Fruit fly (Drosophila melanogaster) whole organism, embryonic: ENCODE measurements around the gene Abl.
A peak's percentile ranks its signal among the peaks of the same experiment; 100 is the strongest.

Source experiments
- Atf6 ChIP-seq: fragments of 200-800 bp; sonication (Bioruptor generic); IDR thresholded peaks from 2 replicates; pipeline ENCODE4 v1.3.6; 2022; ENCODE audit warnings: missing biosample characterization, missing genetic modification characterization
- Bteb2 ChIP-seq: fragments of 200-800 bp; sonication (Bioruptor generic); optimal IDR thresholded peaks from 2 replicates; lab custom pipeline; 2016; ENCODE audit warnings: missing biosample characterization, missing genetic modification characterization
- CG10543 ChIP-seq: fragments of 200-800 bp; sonication (Bioruptor generic); optimal IDR thresholded peaks from 3 replicates; lab custom pipeline; 2017; ENCODE audit warnings: missing biosample characterization, mild to moderate bottlenecking, missing genetic modification characterization, moderate library complexity
- CG10979 ChIP-seq: fragments of 200-800 bp; sonication (Bioruptor generic); optimal IDR thresholded peaks from 2 replicates; lab custom pipeline; 2018; ENCODE audit warnings: missing biosample characterization, mild to moderate bottlenecking, missing genetic modification characterization, moderate library complexity
- CG12155 ChIP-seq: fragments of 200-800 bp; sonication (Bioruptor generic); optimal IDR thresholded peaks from 3 replicates; lab custom pipeline; 2016; ENCODE audit warnings: missing biosample characterization, missing genetic modification characterization
- CG12391 ChIP-seq: fragments of 200-800 bp; sonication (Bioruptor generic); optimal IDR thresholded peaks from 3 replicates; lab custom pipeline; 2018; ENCODE audit warnings: missing biosample characterization, mild to moderate bottlenecking, missing genetic modification characterization, moderate library complexity
- CG12659 ChIP-seq: fragments of 200-800 bp; sonication (Bioruptor generic); optimal IDR thresholded peaks from 3 replicates; lab custom pipeline; 2017; ENCODE audit warnings: mild to moderate bottlenecking, missing biosample characterization, missing genetic modification reagents, missing genetic modification characterization
- CG13424 ChIP-seq: fragments of 200-800 bp; sonication (Bioruptor generic); optimal IDR thresholded peaks from 2 replicates; lab custom pipeline; 2019; ENCODE audit warnings: missing biosample characterization, mild to moderate bottlenecking, missing genetic modification characterization, moderate library complexity
- CG1602 ChIP-seq: fragments of 200-800 bp; sonication (Bioruptor generic); optimal IDR thresholded peaks from 3 replicates; lab custom pipeline; 2016; ENCODE audit warnings: missing biosample characterization, missing genetic modification characterization
- CG17829 ChIP-seq: fragments of 200-800 bp; optimal IDR thresholded peaks from 2 replicates; lab custom pipeline; 2019; ENCODE audit warnings: missing biosample characterization, mild to moderate bottlenecking, missing genetic modification characterization, moderate library complexity
- CG18262 ChIP-seq: fragments of 200-800 bp; optimal IDR thresholded peaks from 3 replicates; lab custom pipeline; 2019; ENCODE audit warnings: missing biosample characterization, mild to moderate bottlenecking, missing genetic modification characterization, moderate library complexity
- CG2120 ChIP-seq: fragments of 200-800 bp; sonication (Bioruptor generic); optimal IDR thresholded peaks from 3 replicates; lab custom pipeline; 2016; ENCODE audit warnings: missing biosample characterization, missing genetic modification characterization
- CG30020 ChIP-seq: fragments of 200-800 bp; optimal IDR thresholded peaks from 2 replicates; lab custom pipeline; 2019; ENCODE audit warnings: missing biosample characterization, mild to moderate bottlenecking, missing genetic modification characterization, moderate library complexity
- CG32532 ChIP-seq: fragments of 200-800 bp; sonication (Bioruptor generic); IDR thresholded peaks from 2 replicates; pipeline ENCODE4 v1.3.6; 2022; ENCODE audit warnings: missing biosample characterization, missing genetic modification characterization
- CG3847 ChIP-seq: fragments of 200-800 bp; sonication (Bioruptor generic); IDR thresholded peaks from 2 replicates; pipeline ENCODE4 v1.3.6; 2022; ENCODE audit warnings: missing biosample characterization, missing genetic modification characterization
- CG4282 ChIP-seq: fragments of 200-800 bp; sonication (Bioruptor generic); optimal IDR thresholded peaks from 2 replicates; lab custom pipeline; 2016; ENCODE audit warnings: missing biosample characterization, missing genetic modification characterization
- CG6791 ChIP-seq: fragments of 200-800 bp; sonication (Bioruptor generic); IDR thresholded peaks from 3 replicates; pipeline ENCODE4 v1.3.6; 2022; ENCODE audit warnings: missing biosample characterization, missing genetic modification characterization; ENCODE audit not compliant: partially characterized antibody
- CG7372 ChIP-seq: fragments of 200-800 bp; sonication (Bioruptor generic); IDR thresholded peaks from 2 replicates; pipeline ENCODE4 v1.3.6; 2022; ENCODE audit warnings: missing biosample characterization, missing genetic modification characterization
- CG9609 ChIP-seq: fragments of 200-800 bp; sonication (Bioruptor generic); optimal IDR thresholded peaks from 3 replicates; lab custom pipeline; 2016; ENCODE audit warnings: missing biosample characterization, missing genetic modification characterization
- Camta ChIP-seq: fragments of 200-800 bp; sonication (Bioruptor generic); optimal IDR thresholded peaks from 2 replicates; lab custom pipeline; 2016; ENCODE audit warnings: missing biosample characterization, missing genetic modification characterization
- Dek ChIP-seq: fragments of 200-800 bp; sonication (Bioruptor generic); optimal IDR thresholded peaks from 3 replicates; lab custom pipeline; 2019; ENCODE audit warnings: missing biosample characterization, mild to moderate bottlenecking, missing genetic modification characterization, moderate library complexity
- Dip3 ChIP-seq: fragments of 200-800 bp; sonication (Bioruptor generic); optimal IDR thresholded peaks from 3 replicates; lab custom pipeline; 2016; ENCODE audit warnings: missing biosample characterization, missing genetic modification characterization
- Dll ChIP-seq: fragments of 200-800 bp; sonication (Bioruptor generic); IDR thresholded peaks from 4 replicates; pipeline ENCODE4 v1.3.6; 2022; ENCODE audit warnings: missing biosample characterization, missing genetic modification characterization; ENCODE audit not compliant: partially characterized antibody
- HmgZ ChIP-seq: fragments of 200-800 bp; sonication (Bioruptor generic); optimal IDR thresholded peaks from 2 replicates; lab custom pipeline; 2018; ENCODE audit warnings: missing biosample characterization, mild to moderate bottlenecking, missing genetic modification characterization
- Hr51 ChIP-seq, 2 experiments: fragments of 200-800 bp; sonication (Bioruptor generic); optimal IDR thresholded peaks; 2 replicates in 1 of 2; 3 replicates in 1 of 2; lab custom pipeline; 2016 to 2018; ENCODE audit warnings: missing biosample characterization in 2 of 2, missing genetic modification characterization in 2 of 2, mild to moderate bottlenecking in 1 of 2, moderate library complexity in 1 of 2
- Meics ChIP-seq: fragments of 200-800 bp; sonication (Bioruptor generic); optimal IDR thresholded peaks from 2 replicates; lab custom pipeline; 2017; ENCODE audit warnings: missing biosample characterization, mild to moderate bottlenecking, missing genetic modification characterization
- Mes4 ChIP-seq: fragments of 200-800 bp; sonication (Bioruptor generic); optimal IDR thresholded peaks from 2 replicates; lab custom pipeline; 2016; ENCODE audit warnings: missing biosample characterization, missing genetic modification characterization
- NFAT ChIP-seq: fragments of 200-800 bp; sonication (Bioruptor generic); IDR thresholded peaks from 2 replicates; pipeline ENCODE4 v1.3.6; 2022; ENCODE audit warnings: missing biosample characterization, missing genetic modification characterization
- Nf-YC ChIP-seq: fragments of 200-800 bp; optimal IDR thresholded peaks from 3 replicates; lab custom pipeline; 2019; ENCODE audit warnings: missing biosample characterization, mild to moderate bottlenecking, missing genetic modification characterization, moderate library complexity
- NfI ChIP-seq: fragments of 200-800 bp; sonication (Bioruptor generic); optimal IDR thresholded peaks from 3 replicates; lab custom pipeline; 2018; ENCODE audit warnings: missing biosample characterization, mild to moderate bottlenecking, missing genetic modification characterization, moderate library complexity
- Opbp ChIP-seq: fragments of 200-800 bp; sonication (Bioruptor generic); IDR thresholded peaks from 3 replicates; pipeline ENCODE4 v1.3.6; 2022; ENCODE audit warnings: missing biosample characterization, missing genetic modification characterization; ENCODE audit not compliant: partially characterized antibody
- Pdp1 ChIP-seq, 2 experiments: fragments of 200-800 bp; sonication (Bioruptor generic); optimal IDR thresholded peaks; 3 replicates each; lab custom pipeline; 2016; ENCODE audit warnings: missing biosample characterization in 2 of 2, missing genetic modification characterization in 2 of 2, mild to moderate bottlenecking in 1 of 2, moderate library complexity in 1 of 2
- Xbp1 ChIP-seq: fragments of 200-800 bp; sonication (Bioruptor generic); optimal IDR thresholded peaks from 3 replicates; lab custom pipeline; 2016; ENCODE audit warnings: missing biosample characterization, mild to moderate bottlenecking, missing genetic modification characterization
- amos ChIP-seq: fragments of 200-800 bp; sonication (Bioruptor generic); IDR thresholded peaks from 2 replicates; pipeline ENCODE4 v1.3.6; 2022; ENCODE audit warnings: missing biosample characterization, missing genetic modification characterization; ENCODE audit not compliant: partially characterized antibody
- crp ChIP-seq, 2 experiments: fragments of 200-800 bp; sonication (Bioruptor generic); optimal IDR thresholded peaks; 2 replicates in 1 of 2; 3 replicates in 1 of 2; lab custom pipeline; 2017; ENCODE audit warnings: missing biosample characterization in 2 of 2, missing genetic modification characterization in 2 of 2, mild to moderate bottlenecking in 1 of 2, moderate library complexity in 1 of 2
- grau ChIP-seq: fragments of 200-800 bp; optimal IDR thresholded peaks from 3 replicates; lab custom pipeline; 2019; ENCODE audit warnings: missing biosample characterization, mild to moderate bottlenecking, missing genetic modification characterization, moderate library complexity
- hb ChIP-seq: fragments of 200-800 bp; sonication (Bioruptor generic); IDR thresholded peaks from 3 replicates; pipeline ENCODE4 v1.3.6; 2022; ENCODE audit warnings: missing biosample characterization, missing genetic modification characterization; ENCODE audit not compliant: partially characterized antibody
- kah ChIP-seq: fragments of 200-800 bp; sonication (Bioruptor generic); optimal IDR thresholded peaks from 2 replicates; lab custom pipeline; 2018; ENCODE audit warnings: missing biosample characterization, mild to moderate bottlenecking, missing genetic modification characterization
- mam ChIP-seq: fragments of 200-800 bp; sonication (Bioruptor generic); optimal IDR thresholded peaks from 3 replicates; lab custom pipeline; 2016; ENCODE audit warnings: missing biosample characterization, missing genetic modification characterization
- nmo ChIP-seq: fragments of 200-800 bp; sonication (Bioruptor generic); optimal IDR thresholded peaks from 2 replicates; lab custom pipeline; 2018; ENCODE audit warnings: missing biosample characterization, mild to moderate bottlenecking, missing genetic modification characterization, moderate library complexity
- pan ChIP-seq, 4 experiments: fragments of >200 bp in 3 of 4; fragments of 200-800 bp in 1 of 4; sonication (Bioruptor generic) in 1 of 4; optimal IDR thresholded peaks in 3 of 4; IDR thresholded peaks in 1 of 4; 2 replicates each; pipeline versions ENCODE4 v1.3.6 to Lab custom; 2017 to 2022; ENCODE audit warnings: missing biosample characterization in 2 of 4, missing genetic modification characterization in 2 of 4, mixed read lengths in 1 of 4
- pum ChIP-seq: fragments of 200-800 bp; sonication (Bioruptor generic); optimal IDR thresholded peaks from 2 replicates; lab custom pipeline; 2016; ENCODE audit warnings: missing biosample characterization, missing genetic modification characterization
- sd ChIP-seq: fragments of 200-800 bp; sonication (Bioruptor generic); optimal IDR thresholded peaks from 3 replicates; lab custom pipeline; 2018; ENCODE audit warnings: missing biosample characterization, mild to moderate bottlenecking, missing genetic modification characterization, moderate library complexity
- slp2 ChIP-seq: fragments of 200-800 bp; sonication (Bioruptor generic); optimal IDR thresholded peaks from 2 replicates; lab custom pipeline; 2016; ENCODE audit warnings: missing biosample characterization, missing genetic modification characterization
- tap ChIP-seq: fragments of 200-800 bp; optimal IDR thresholded peaks from 3 replicates; lab custom pipeline; 2019; ENCODE audit warnings: missing biosample characterization, mild to moderate bottlenecking, missing genetic modification characterization, moderate library complexity
- tin ChIP-seq: fragments of 200-800 bp; sonication (Bioruptor generic); optimal IDR thresholded peaks from 3 replicates; lab custom pipeline; 2016; ENCODE audit warnings: missing biosample characterization, missing genetic modification characterization
- vnd ChIP-seq: fragments of 200-800 bp; sonication (Bioruptor generic); IDR thresholded peaks from 3 replicates; pipeline ENCODE4 v1.3.6; 2022; ENCODE audit warnings: missing biosample characterization, missing genetic modification characterization; ENCODE audit not compliant: partially characterized antibody

Abl gene

dm6 chr3L:16582678-16583315 lies 64.9 kb downstream of the Abl start, which contains the start of gene Rpn12 (continued):
- TF ChIP-seq HmgZ (peak; percentile 16), mam (GFP tag; lab: Kevin White, UChicago) (peak; percentile 62), Meics (GFP tag; lab: Kevin White, UChicago) (peak; percentile 26), CG32532 (peak; percentile 26; the same call in 1 of the 2 replicates), crp (GFP tag; optimal IDR thresholded peaks at IDR 0.05; lab: Kevin White, UChicago) (peak in 1 of 2 experiments; percentile 4), vnd (GFP tag; lab: Robert Waterston, UW) (peak; percentile 70; the same call in 2 of the 3 replicates), CG12391 (peak; percentile 57), Hr51 (GFP tag; optimal IDR thresholded peaks at IDR 0.05; lab: Kevin White, UChicago) (peak in 1 of 2 experiments; percentile 35), CG17829 (tag; lab: Kevin White, UChicago) (peak; percentile 42), hb (peak; percentile 81), NFAT (GFP tag; lab: Robert Waterston, UW) (peak; percentile 28; the same call in 1 of the 2 replicates), CG13424 (tag; lab: Kevin White, UChicago) (peak; percentile 61), NfI (GFP tag; lab: Kevin White, UChicago) (peak; percentile 37), CG1602 (GFP tag; lab: Kevin White, UChicago) (no peak), Pdp1 (GFP tag; optimal IDR thresholded peaks at IDR 0.05; lab: Kevin White, UChicago) (peak; percentile 9 to 26), Atf6 (GFP tag; lab: Robert Waterston, UW) (no peak; the same call in 1 of the 2 replicates), Camta (peak; percentile 10), Dek (tag; lab: Kevin White, UChicago) (peak; percentile 7), CG2120 (GFP tag; lab: Kevin White, UChicago) (peak; percentile 65), CG30020 (tag; lab: Kevin White, UChicago) (peak; percentile 37), Opbp (peak; percentile 78; the same call in 2 of the 3 replicates), amos (GFP tag; lab: Robert Waterston, UW) (peak; percentile 84), CG18262 (tag; lab: Kevin White, UChicago) (peak; percentile 43), pum (GFP tag; lab: Kevin White, UChicago) (peak; percentile 10), CG12155 (GFP tag; lab: Kevin White, UChicago) (peak; percentile 22), Xbp1 (peak; percentile 35), pan (optimal IDR thresholded peaks at IDR 0.05; lab: Kevin White, UChicago) (no peak), pan (GFP tag; optimal IDR thresholded peaks at IDR 0.05 in 1 of 2, IDR thresholded peaks at IDR 0.05 in 1 of 2) (peak in 1 of 2 experiments; percentile 50), Mes4 (GFP tag; lab: Kevin White, UChicago) (peak; percentile 7), CG12659 (peak; percentile 43), Dip3 (no peak), nmo (peak; percentile 52), kah (GFP tag; lab: Kevin White, UChicago) (no peak), CG10543 (peak; percentile 54), CG9609 (GFP tag; lab: Kevin White, UChicago) (no peak), slp2 (GFP tag; lab: Kevin White, UChicago) (peak; percentile 37), Bteb2 (GFP tag; lab: Kevin White, UChicago) (peak; percentile 65), Nf-YC (tag; lab: Kevin White, UChicago) (peak; percentile 42), CG7372 (GFP tag; lab: Robert Waterston, UW) (0 out of 2 replicates have a peak, but pooled peaks have one; percentile 20), grau (peak; percentile 49), sd (tag; lab: Kevin White, UChicago) (peak; percentile 7), CG10979 (tag; lab: Kevin White, UChicago) (peak; percentile 11), Dll (GFP tag; lab: Robert Waterston, UW) (peak; percentile 88), CG4282 (GFP tag; lab: Kevin White, UChicago) (no peak), CG6791 (peak; percentile 85), tin (GFP tag; lab: Kevin White, UChicago) (peak; percentile 5), tap (tag; lab: Kevin White, UChicago) (no peak), CG3847 (GFP tag; lab: Robert Waterston, UW) (peak; percentile 14; the same call in 1 of the 2 replicates)
